Worm (Caenorhabditis elegans) whole organism, L3 larva: ENCODE data around the gene srbc-78.

Experiments used
- R02D3.7 ChIP-seq: fragments of 150-350 bp; optimal IDR thresholded peaks from 2 replicates; lab custom pipeline; 2014; ENCODE audit warnings: missing biosample characterization, missing genetic modification characterization
- ZK546.5 ChIP-seq: sonication (generic microtip); optimal IDR thresholded peaks from 2 replicates; lab custom pipeline; 2017; ENCODE audit warnings: missing biosample characterization, missing genetic modification characterization
- aly-2 ChIP-seq: fragments of 150-350 bp; optimal IDR thresholded peaks from 2 replicates; lab custom pipeline; 2014; ENCODE audit warnings: missing biosample characterization, missing genetic modification characterization
- ama-1 ChIP-seq: fragments of 150-350 bp; optimal IDR thresholded peaks from 2 replicates; lab custom pipeline; 2018
- elt-1 ChIP-seq: fragments of 150-350 bp; optimal IDR thresholded peaks from 2 replicates; lab custom pipeline; 2014; ENCODE audit warnings: missing biosample characterization, missing genetic modification characterization
- elt-3 ChIP-seq, 3 experiments: fragments of 150-350 bp in 1 of 3; sonication (generic microtip) in 2 of 3; optimal IDR thresholded peaks; 2 replicates in 2 of 3; 4 replicates in 1 of 3; lab custom pipeline; 2014 to 2017; ENCODE audit warnings: missing biosample characterization in 3 of 3, missing genetic modification characterization in 3 of 3
- eor-1 ChIP-seq, 2 experiments: fragments of 150-350 bp; optimal IDR thresholded peaks; 2 replicates each; lab custom pipeline; 2014 to 2018; ENCODE audit warnings: missing biosample characterization in 2 of 2, missing genetic modification characterization in 2 of 2
- nhr-11 ChIP-seq: fragments of 150-350 bp; optimal IDR thresholded peaks from 2 replicates; lab custom pipeline; 2014; ENCODE audit warnings: missing biosample characterization, missing genetic modification characterization
- nhr-76 ChIP-seq: fragments of 150-350 bp; sonication (generic microtip); optimal IDR thresholded peaks from 5 replicates; lab custom pipeline; 2014; ENCODE audit warnings: missing biosample characterization, missing genetic modification characterization
- pha-4 ChIP-seq: fragments of 150-350 bp; optimal IDR thresholded peaks from 2 replicates; lab custom pipeline; 2014; ENCODE audit warnings: missing biosample characterization, missing genetic modification reagents, missing genetic modification characterization
- unc-39 ChIP-seq: sonication (generic microtip); optimal IDR thresholded peaks from 4 replicates; lab custom pipeline; 2017; ENCODE audit warnings: missing biosample characterization, missing genetic modification characterization
- unc-62 ChIP-seq: fragments of 150-350 bp; sonication (generic microtip); optimal IDR thresholded peaks from 4 replicates; lab custom pipeline; 2014; ENCODE audit warnings: missing biosample characterization, missing genetic modification reagents, missing genetic modification characterization
- zag-1 ChIP-seq: fragments of 150-350 bp; optimal IDR thresholded peaks from 2 replicates; lab custom pipeline; 2014; ENCODE audit warnings: missing biosample characterization, missing genetic modification characterization

DNA sequence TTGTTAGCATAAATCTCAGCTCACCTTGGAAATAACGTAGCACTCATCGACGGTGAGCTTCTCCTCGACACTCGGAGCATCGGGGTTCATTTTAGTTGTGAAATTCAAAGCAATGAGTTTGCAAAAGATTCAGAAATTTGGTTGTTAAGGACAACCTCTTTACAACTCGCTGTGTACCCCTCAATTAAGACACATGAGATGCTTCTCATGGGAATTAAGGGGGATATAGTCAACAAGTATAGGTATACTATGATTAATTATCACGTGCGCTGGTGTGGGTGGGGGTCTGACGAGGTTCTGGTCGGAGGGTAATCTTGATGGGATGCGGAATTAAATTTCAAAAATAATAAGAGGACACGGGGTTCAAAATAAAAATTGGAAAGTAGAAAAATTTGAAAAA is 11.4 kb upstream of the srbc-78 start, which contains the start of gene dct-14:
- TF ChIP-seq nhr-11 (no peak), nhr-76 (tag; lab: Kevin White, UChicago) (no peak), elt-1 (tag; lab: Kevin White, UChicago) (no peak), unc-39 (tag; lab: Kevin White, UChicago) (no peak), ZK546.5 (tag; lab: Kevin White, UChicago) (no peak), unc-62 (no peak), elt-3 (tag; optimal IDR thresholded peaks at IDR 0.05; lab: Kevin White, UChicago) (no peak), R02D3.7 (tag; lab: Kevin White, UChicago) (no peak), pha-4 (tag; lab: Kevin White, UChicago) (no peak), eor-1 (tag; optimal IDR thresholded peaks at IDR 0.05; lab: Kevin White, UChicago) (no peak), aly-2 (tag; lab: Kevin White, UChicago) (no peak), zag-1 (no peak), ama-1 (lab: Kevin White, UChicago) (no peak)
